Worm (Caenorhabditis elegans) whole organism, young adult: Measurements from ENCODE around the gene pqn-74.

Source experiments
- B0019.2 ChIP-seq: fragments of 200-800 bp; sonication (Bioruptor generic); conservative IDR thresholded peaks from 2 replicates; pipeline ENCODE4 v1.3.6; 2022; ENCODE audit warnings: missing genetic modification reagents, missing genetic modification characterization, missing compliant biosample characterization
- B0035.1 ChIP-seq: sonication (generic microtip); optimal IDR thresholded peaks from 2 replicates; lab custom pipeline; 2016; ENCODE audit warnings: missing genetic modification characterization, mild to moderate bottlenecking, missing compliant biosample characterization, missing genotype, missing genetic modification reagents
- C17E4.6 ChIP-seq: fragments of 200-800 bp; sonication (Bioruptor generic); IDR thresholded peaks from 2 replicates; pipeline ENCODE4 v1.3.6; 2022; ENCODE audit warnings: missing genetic modification reagents, missing genetic modification characterization, missing compliant biosample characterization
- F10E7.11 ChIP-seq: sonication (generic microtip); optimal IDR thresholded peaks from 2 replicates; lab custom pipeline; 2017; ENCODE audit warnings: mild to moderate bottlenecking, missing genetic modification characterization, moderate library complexity, missing compliant biosample characterization
- F22D6.2 ChIP-seq: sonication (generic microtip); optimal IDR thresholded peaks from 2 replicates; lab custom pipeline; 2016; ENCODE audit warnings: mild to moderate bottlenecking, missing genetic modification characterization, missing compliant biosample characterization
- F39B2.1 ChIP-seq: fragments of 200-800 bp; sonication (Bioruptor generic); IDR thresholded peaks from 2 replicates; pipeline ENCODE4 v1.3.6; 2022; ENCODE audit warnings: missing genetic modification reagents, missing genetic modification characterization, missing compliant biosample characterization
- F49E8.2 ChIP-seq: sonication (generic microtip); optimal IDR thresholded peaks from 3 replicates; lab custom pipeline; 2017; ENCODE audit warnings: missing genetic modification characterization, mild to moderate bottlenecking, missing compliant biosample characterization, antibody characterized with exemption, moderate library complexity; ENCODE audit not compliant: insufficient read depth
- F57A8.1 ChIP-seq: fragments of 200-800 bp; sonication (Bioruptor generic); optimal IDR thresholded peaks from 2 replicates; lab custom pipeline; 2018; ENCODE audit warnings: mild to moderate bottlenecking, missing genetic modification characterization, moderate library complexity, missing compliant biosample characterization
- K11D2.4 ChIP-seq: fragments of 200-800 bp; sonication (Bioruptor generic); IDR thresholded peaks from 2 replicates; pipeline ENCODE4 v1.3.6; 2022; ENCODE audit warnings: missing genetic modification reagents, missing genetic modification characterization, missing compliant biosample characterization
- Y79H2A.3 ChIP-seq: fragments of 200-800 bp; sonication (Bioruptor generic); conservative IDR thresholded peaks from 2 replicates; pipeline ENCODE4 v1.3.6; 2022; ENCODE audit warnings: missing genetic modification reagents, missing genetic modification characterization, missing compliant biosample characterization
- Y95B8A.8 ChIP-seq: fragments of 200-800 bp; sonication (Bioruptor generic); IDR thresholded peaks from 2 replicates; pipeline ENCODE4 v1.3.6; 2022; ENCODE audit warnings: missing genetic modification reagents, missing genetic modification characterization, missing compliant biosample characterization
- akir-1 ChIP-seq: fragments of 200-800 bp; sonication (Bioruptor generic); optimal IDR thresholded peaks from 2 replicates; lab custom pipeline; 2018; ENCODE audit warnings: mild to moderate bottlenecking, missing genetic modification characterization, moderate library complexity, missing compliant biosample characterization
- aptf-2 ChIP-seq: fragments of 200-800 bp; sonication (Bioruptor generic); conservative IDR thresholded peaks from 2 replicates; pipeline ENCODE4 v1.3.6; 2022; ENCODE audit warnings: missing genetic modification reagents, missing genetic modification characterization, missing compliant biosample characterization
- aptf-3 ChIP-seq: fragments of 200-800 bp; sonication (Bioruptor generic); IDR thresholded peaks from 2 replicates; pipeline ENCODE4 v1.3.6; 2022; ENCODE audit warnings: missing genetic modification characterization, missing compliant biosample characterization
- athp-1 ChIP-seq: sonication (generic microtip); optimal IDR thresholded peaks from 2 replicates; lab custom pipeline; 2017; ENCODE audit warnings: mild to moderate bottlenecking, missing genetic modification characterization, missing compliant biosample characterization
- attf-3 ChIP-seq: fragments of 200-800 bp; sonication (Bioruptor generic); conservative IDR thresholded peaks from 2 replicates; pipeline ENCODE4 v1.3.6; 2022; ENCODE audit warnings: missing genetic modification reagents, missing genetic modification characterization, missing compliant biosample characterization
- attf-6 ChIP-seq: fragments of 200-800 bp; sonication (Bioruptor generic); IDR thresholded peaks from 2 replicates; pipeline ENCODE4 v1.3.6; 2022; ENCODE audit warnings: missing genetic modification reagents, missing genetic modification characterization, missing compliant biosample characterization
- bed-1 ChIP-seq: fragments of 200-800 bp; sonication (Bioruptor generic); IDR thresholded peaks from 2 replicates; pipeline ENCODE4 v1.3.6; 2022; ENCODE audit warnings: missing genetic modification reagents, missing genetic modification characterization, missing compliant biosample characterization
- ccch-3 ChIP-seq: fragments of 200-800 bp; sonication (Bioruptor generic); optimal IDR thresholded peaks from 2 replicates; lab custom pipeline; 2018; ENCODE audit warnings: mild to moderate bottlenecking, missing genetic modification characterization, missing compliant biosample characterization
- cebp-1 ChIP-seq, 2 experiments: fragments of 200-800 bp in 1 of 2; sonication (Bioruptor generic) in 1 of 2; sonication (generic microtip) in 1 of 2; IDR thresholded peaks in 1 of 2; optimal IDR thresholded peaks in 1 of 2; 2 replicates each; pipeline versions ENCODE4 v1.3.6 to Lab custom; 2017 to 2022; ENCODE audit warnings: missing compliant biosample characterization in 2 of 2, missing genetic modification characterization in 2 of 2, mild to moderate bottlenecking in 1 of 2, missing genetic modification reagents in 1 of 2, moderate library complexity in 1 of 2
- ceh-27 ChIP-seq: fragments of 200-800 bp; sonication (Bioruptor generic); optimal IDR thresholded peaks from 2 replicates; lab custom pipeline; 2018; ENCODE audit warnings: mild to moderate bottlenecking, missing genetic modification characterization, moderate library complexity, missing compliant biosample characterization
- ceh-40 ChIP-seq: fragments of 200-800 bp; sonication (Bioruptor generic); IDR thresholded peaks from 2 replicates; pipeline ENCODE4 v1.3.6; 2022; ENCODE audit warnings: missing genetic modification characterization, missing compliant biosample characterization
- ceh-58 ChIP-seq: fragments of 200-800 bp; sonication (Bioruptor generic); IDR thresholded peaks from 2 replicates; pipeline ENCODE4 v1.3.6; 2022; ENCODE audit warnings: missing genetic modification characterization, missing compliant biosample characterization
- ceh-91 ChIP-seq: fragments of 200-800 bp; sonication (Bioruptor generic); IDR thresholded peaks from 2 replicates; pipeline ENCODE4 v1.3.6; 2022; ENCODE audit warnings: missing genetic modification reagents, missing genetic modification characterization, missing compliant biosample characterization
- chd-7 ChIP-seq: sonication (generic microtip); optimal IDR thresholded peaks from 2 replicates; lab custom pipeline; 2016; ENCODE audit warnings: mild to moderate bottlenecking, missing genetic modification characterization, moderate library complexity, missing compliant biosample characterization
- dox-1 ChIP-seq: fragments of 200-800 bp; sonication (Bioruptor generic); IDR thresholded peaks from 2 replicates; pipeline ENCODE4 v1.3.6; 2022; ENCODE audit warnings: missing genetic modification reagents, missing genetic modification characterization, missing compliant biosample characterization
- dpff-1 ChIP-seq: sonication (generic microtip); optimal IDR thresholded peaks from 2 replicates; lab custom pipeline; 2017; ENCODE audit warnings: mild to moderate bottlenecking, missing genetic modification characterization, missing compliant biosample characterization
- efl-1 ChIP-seq: fragments of 150-350 bp; optimal IDR thresholded peaks from 2 replicates; lab custom pipeline; 2014; ENCODE audit warnings: missing biosample characterization, missing genetic modification reagents, missing genetic modification characterization
- egl-18 ChIP-seq: fragments of 200-800 bp; sonication (Bioruptor generic); IDR thresholded peaks from 2 replicates; pipeline ENCODE4 v1.3.6; 2022; ENCODE audit warnings: missing genetic modification reagents, missing genetic modification characterization, missing compliant biosample characterization
- him-1 ChIP-seq: sonication (generic microtip); optimal IDR thresholded peaks from 2 replicates; lab custom pipeline; 2016; ENCODE audit warnings: missing genotype, missing genetic modification reagents, missing genetic modification characterization, missing compliant biosample characterization
- hmg-1.2 ChIP-seq: fragments of 200-800 bp; sonication (Bioruptor generic); IDR thresholded peaks from 2 replicates; pipeline ENCODE4 v1.3.6; 2022; ENCODE audit warnings: missing genetic modification reagents, missing genetic modification characterization, missing compliant biosample characterization
- hmg-20 ChIP-seq: fragments of 200-800 bp; sonication (Bioruptor generic); IDR thresholded peaks from 2 replicates; pipeline ENCODE4 v1.3.6; 2022; ENCODE audit warnings: missing genetic modification reagents, missing genetic modification characterization, missing compliant biosample characterization
- let-526 ChIP-seq: fragments of 200-800 bp; sonication (Bioruptor generic); IDR thresholded peaks from 2 replicates; pipeline ENCODE4 v1.3.6; 2022; ENCODE audit warnings: missing genetic modification reagents, missing genetic modification characterization, missing compliant biosample characterization
- lin-35 ChIP-seq, 3 experiments: fragments of 150-350 bp in 2 of 3; sonication (generic microtip) in 1 of 3; optimal IDR thresholded peaks; 2 replicates each; lab custom pipeline; 2014 to 2018; ENCODE audit warnings: missing biosample characterization in 3 of 3, missing genetic modification characterization in 3 of 3, missing genetic modification reagents in 3 of 3
- lin-40 ChIP-seq: sonication (generic microtip); optimal IDR thresholded peaks from 2 replicates; lab custom pipeline; 2016; ENCODE audit warnings: missing genetic modification characterization, mild to moderate bottlenecking, missing compliant biosample characterization, missing genotype, missing genetic modification reagents
- lin-54 ChIP-seq: fragments of 200-800 bp; sonication (Bioruptor generic); optimal IDR thresholded peaks from 2 replicates; lab custom pipeline; 2018; ENCODE audit warnings: mild to moderate bottlenecking, missing genetic modification characterization, missing compliant biosample characterization
- lir-1 ChIP-seq: fragments of 200-800 bp; sonication (Bioruptor generic); conservative IDR thresholded peaks from 2 replicates; pipeline ENCODE4 v1.3.6; 2022; ENCODE audit warnings: missing genetic modification reagents, missing genetic modification characterization, missing compliant biosample characterization
- mxl-1 ChIP-seq: sonication (generic microtip); optimal IDR thresholded peaks from 2 replicates; lab custom pipeline; 2016; ENCODE audit warnings: missing genetic modification characterization, missing compliant biosample characterization
- nfyb-1 ChIP-seq: fragments of 200-800 bp; sonication (Bioruptor generic); IDR thresholded peaks from 2 replicates; pipeline ENCODE4 v1.3.6; 2022; ENCODE audit warnings: missing genetic modification reagents, missing genetic modification characterization, missing compliant biosample characterization
- nhr-179 ChIP-seq: sonication (generic microtip); optimal IDR thresholded peaks from 2 replicates; lab custom pipeline; 2016; ENCODE audit warnings: mild to moderate bottlenecking, missing genetic modification characterization, missing compliant biosample characterization
- pha-4 ChIP-seq: fragments of 150-350 bp; sonication (generic microtip); optimal IDR thresholded peaks from 2 replicates; lab custom pipeline; 2014; ENCODE audit warnings: missing biosample characterization, missing genetic modification reagents, missing genetic modification characterization
- rpc-1 ChIP-seq, 2 experiments: fragments of 150-350 bp in 1 of 2; sonication (generic microtip) in 1 of 2; optimal IDR thresholded peaks; 2 replicates each; lab custom pipeline; 2014 to 2018; ENCODE audit warnings: missing biosample characterization in 1 of 2, missing genetic modification characterization in 1 of 2, missing genetic modification reagents in 1 of 2, missing genotype in 1 of 2
- snpc-1.1 ChIP-seq: sonication (generic microtip); optimal IDR thresholded peaks from 2 replicates; lab custom pipeline; 2017; ENCODE audit warnings: missing genetic modification characterization, mild to moderate bottlenecking, missing compliant biosample characterization, antibody characterized with exemption, moderate library complexity, missing genotype, missing genetic modification reagents; ENCODE audit not compliant: insufficient read depth
- snpc-1.3 ChIP-seq: sonication (generic microtip); optimal IDR thresholded peaks from 2 replicates; lab custom pipeline; 2017; ENCODE audit warnings: missing genetic modification characterization, mild to moderate bottlenecking, missing compliant biosample characterization, antibody characterized with exemption, moderate library complexity, missing genotype, missing genetic modification reagents; ENCODE audit not compliant: insufficient read depth
- snpc-3.4 ChIP-seq: sonication (generic microtip); optimal IDR thresholded peaks from 2 replicates; lab custom pipeline; 2017; ENCODE audit warnings: missing genetic modification characterization, mild to moderate bottlenecking, missing compliant biosample characterization, antibody characterized with exemption, moderate library complexity, missing genotype, missing genetic modification reagents
- tbp1 ChIP-seq: fragments of 200-800 bp; sonication (Bioruptor generic); optimal IDR thresholded peaks from 2 replicates; lab custom pipeline; 2018; ENCODE audit warnings: mild to moderate bottlenecking, missing genetic modification characterization, missing compliant biosample characterization
- tbx-9 ChIP-seq: sonication (generic microtip); optimal IDR thresholded peaks from 2 replicates; lab custom pipeline; 2016; ENCODE audit warnings: borderline replicate concordance, missing genetic modification characterization, inconsistent platforms, missing compliant biosample characterization
- ztf-26 ChIP-seq: sonication (generic microtip); optimal IDR thresholded peaks from 2 replicates; lab custom pipeline; 2017; ENCODE audit warnings: missing genetic modification characterization, missing compliant biosample characterization

pqn-74 gene

ce11 chrIV:13322429-13322828 is 8.8 kb downstream of the pqn-74 start:
- no peak for TF ChIP-seq ceh-40 (GFP tag; lab: Robert Waterston, UW)
- TF ChIP-seq aptf-3 (GFP tag; lab: Robert Waterston, UW), result no peak
- TF ChIP-seq Y79H2A.3 (GFP tag; lab: Robert Waterston, UW), result no peak
- TF ChIP-seq F22D6.2 (tag; lab: Kevin White, UChicago), result no peak
- no peak for TF ChIP-seq bed-1 (GFP tag; lab: Robert Waterston, UW)
- peak; percentile 50; the same call in 1 of the 2 replicates for TF ChIP-seq dox-1
- no peak for TF ChIP-seq ceh-58 (GFP tag; lab: Robert Waterston, UW)
- peak; percentile 81 for TF ChIP-seq lin-40 (tag; lab: Kevin White, UChicago)
- TF ChIP-seq F49E8.2, result no peak
- TF ChIP-seq snpc-1.3 (tag; lab: Kevin White, UChicago), result no peak
- no peak for TF ChIP-seq B0019.2 (GFP tag; lab: Robert Waterston, UW)
- TF ChIP-seq ceh-91 (GFP tag; lab: Robert Waterston, UW), result no peak
- TF ChIP-seq F57A8.1 (GFP tag; lab: Kevin White, UChicago), result no peak
- no peak for TF ChIP-seq egl-18
- TF ChIP-seq attf-6, result no peak
- peak; percentile 79 for TF ChIP-seq nfyb-1 (GFP tag; lab: Robert Waterston, UW)
- TF ChIP-seq lin-35 (GFP tag; optimal IDR thresholded peaks at IDR 0.05; lab: Kevin White, UChicago), result peak in 1 of 3 experiments; percentile 31
- TF ChIP-seq tbp1, result peak; percentile 57
- TF ChIP-seq mxl-1 (tag; lab: Kevin White, UChicago), result no peak
- TF ChIP-seq hmg-20 (GFP tag; lab: Robert Waterston, UW), result no peak
- TF ChIP-seq tbx-9, result no peak
- no peak for TF ChIP-seq let-526
- TF ChIP-seq ceh-27 (GFP tag; lab: Kevin White, UChicago), result peak; percentile 21
- TF ChIP-seq Y95B8A.8, result no peak
- no peak for TF ChIP-seq dpff-1 (tag; lab: Kevin White, UChicago)
- no peak for TF ChIP-seq akir-1 (GFP tag; lab: Kevin White, UChicago)
- peak; percentile 72 for TF ChIP-seq chd-7
- no peak for TF ChIP-seq C17E4.6 (GFP tag; lab: Robert Waterston, UW)
- no peak for TF ChIP-seq cebp-1 (GFP tag; IDR thresholded peaks at IDR 0.05; lab: Robert Waterston, UW)
- TF ChIP-seq cebp-1 (tag; optimal IDR thresholded peaks at IDR 0.05; lab: Kevin White, UChicago), result peak; percentile 71
- no peak for TF ChIP-seq B0035.1 (tag; lab: Kevin White, UChicago)
- TF ChIP-seq athp-1, result no peak
- TF ChIP-seq him-1 (tag; lab: Kevin White, UChicago), result no peak
- peak; percentile 43 for TF ChIP-seq lin-54 (GFP tag; lab: Kevin White, UChicago)
- TF ChIP-seq K11D2.4 (GFP tag; lab: Robert Waterston, UW), result 0 out of 2 replicates have a peak, but pooled peaks have one; percentile 53
- no peak for TF ChIP-seq attf-3 (GFP tag; lab: Robert Waterston, UW)
- no peak for TF ChIP-seq pha-4
- TF ChIP-seq lir-1 (GFP tag; lab: Robert Waterston, UW), result no peak
- no peak for TF ChIP-seq rpc-1 (optimal IDR thresholded peaks at IDR 0.05; lab: Kevin White, UChicago)
- TF ChIP-seq rpc-1 (tag; optimal IDR thresholded peaks at IDR 0.05; lab: Kevin White, UChicago), result no peak
- peak; percentile 81 for TF ChIP-seq hmg-1.2
- no peak for TF ChIP-seq ccch-3 (GFP tag; lab: Kevin White, UChicago)
- TF ChIP-seq aptf-2 (GFP tag; lab: Robert Waterston, UW), result no peak
- peak; percentile 51 for TF ChIP-seq ztf-26 (tag; lab: Kevin White, UChicago)
- no peak for TF ChIP-seq efl-1 (GFP tag; lab: Kevin White, UChicago)
- no peak for TF ChIP-seq nhr-179 (tag; lab: Kevin White, UChicago)
- TF ChIP-seq snpc-1.1, result no peak
- TF ChIP-seq F39B2.1 (GFP tag; lab: Robert Waterston, UW), result no peak
- TF ChIP-seq F10E7.11 (tag; lab: Kevin White, UChicago), result no peak
- TF ChIP-seq snpc-3.4 (tag; lab: Kevin White, UChicago), result peak; percentile 26
